Fruit fly (Drosophila melanogaster) whole organism, embryonic: ENCODE results near the gene Paics.

Experiments used
- Adf1 ChIP-seq: fragments of 200-800 bp; sonication (Bioruptor generic); IDR thresholded peaks from 2 replicates; pipeline ENCODE4 v1.3.6; 2022; ENCODE audit warnings: missing biosample characterization, missing genetic modification characterization
- CG10209 ChIP-seq: fragments of 200-800 bp; sonication (Bioruptor generic); optimal IDR thresholded peaks from 3 replicates; lab custom pipeline; 2017; ENCODE audit warnings: missing biosample characterization, mild to moderate bottlenecking, missing genetic modification characterization, missing genetic modification reagents
- CG1024 ChIP-seq: fragments of 200-800 bp; sonication (Bioruptor generic); IDR thresholded peaks from 2 replicates; pipeline ENCODE4 v1.3.6; 2022; ENCODE audit warnings: missing biosample characterization, missing genetic modification characterization
- CG10462 ChIP-seq: fragments of 200-800 bp; sonication (Bioruptor generic); optimal IDR thresholded peaks from 2 replicates; lab custom pipeline; 2016; ENCODE audit warnings: missing biosample characterization, missing genetic modification characterization
- CG12104 ChIP-seq: fragments of 200-800 bp; sonication (Bioruptor generic); optimal IDR thresholded peaks from 3 replicates; lab custom pipeline; 2016; ENCODE audit warnings: missing biosample characterization, missing genetic modification characterization
- CG12236 ChIP-seq: fragments of 200-800 bp; sonication (Bioruptor generic); optimal IDR thresholded peaks from 2 replicates; lab custom pipeline; 2016; ENCODE audit warnings: missing biosample characterization, missing genetic modification characterization
- CG15479 ChIP-seq: fragments of 200-800 bp; sonication (Bioruptor generic); optimal IDR thresholded peaks from 3 replicates; lab custom pipeline; 2019; ENCODE audit warnings: missing biosample characterization, mild to moderate bottlenecking, missing genetic modification characterization, moderate library complexity
- CG16813 ChIP-seq: fragments of 200-800 bp; sonication (Bioruptor generic); IDR thresholded peaks from 3 replicates; pipeline ENCODE4 v1.3.6; 2022; ENCODE audit warnings: missing biosample characterization, missing genetic modification characterization; ENCODE audit not compliant: partially characterized antibody
- CG17328 ChIP-seq: fragments of 200-800 bp; sonication (Bioruptor generic); IDR thresholded peaks from 2 replicates; pipeline ENCODE4 v1.3.6; 2022; ENCODE audit warnings: missing biosample characterization, missing genetic modification characterization
- CG1832 ChIP-seq: fragments of 200-800 bp; sonication (Bioruptor generic); optimal IDR thresholded peaks from 2 replicates; lab custom pipeline; 2017; ENCODE audit warnings: missing biosample characterization, mild to moderate bottlenecking, missing genetic modification characterization, inconsistent platforms
- CG18476 ChIP-seq: fragments of 200-800 bp; sonication (Bioruptor generic); optimal IDR thresholded peaks from 2 replicates; lab custom pipeline; 2016; ENCODE audit warnings: missing biosample characterization, mild to moderate bottlenecking, missing genetic modification characterization
- CG18599 ChIP-seq: fragments of 200-800 bp; sonication (Bioruptor generic); optimal IDR thresholded peaks from 3 replicates; lab custom pipeline; 2017; ENCODE audit warnings: missing biosample characterization, missing genetic modification characterization, mild to moderate bottlenecking, moderate library complexity, missing genetic modification reagents
- CG2120 ChIP-seq: fragments of 200-800 bp; sonication (Bioruptor generic); optimal IDR thresholded peaks from 3 replicates; lab custom pipeline; 2016; ENCODE audit warnings: missing biosample characterization, missing genetic modification characterization
- CG34224 ChIP-seq: fragments of 200-800 bp; sonication (Bioruptor generic); IDR thresholded peaks from 3 replicates; pipeline ENCODE4 v1.3.6; 2022; ENCODE audit warnings: missing biosample characterization, missing genetic modification characterization; ENCODE audit not compliant: partially characterized antibody
- CG42726 ChIP-seq: fragments of 200-800 bp; sonication (Bioruptor generic); IDR thresholded peaks from 2 replicates; pipeline ENCODE4 v1.3.6; 2022; ENCODE audit warnings: missing biosample characterization, missing genetic modification characterization; ENCODE audit not compliant: partially characterized antibody
- CG4707 ChIP-seq: fragments of 200-800 bp; sonication (Bioruptor generic); optimal IDR thresholded peaks from 2 replicates; lab custom pipeline; 2018; ENCODE audit warnings: missing biosample characterization, mild to moderate bottlenecking, missing genetic modification characterization, moderate library complexity
- CG6654 ChIP-seq: fragments of 200-800 bp; sonication (Bioruptor generic); optimal IDR thresholded peaks from 2 replicates; lab custom pipeline; 2017; ENCODE audit warnings: missing biosample characterization, mild to moderate bottlenecking, missing genetic modification characterization
- CG8089 ChIP-seq: fragments of 200-800 bp; sonication (Bioruptor generic); optimal IDR thresholded peaks from 3 replicates; lab custom pipeline; 2016; ENCODE audit warnings: missing biosample characterization, missing genetic modification characterization
- CG8290 ChIP-seq, 3 experiments: fragments of 200-800 bp; sonication (Bioruptor generic); optimal IDR thresholded peaks; 2 replicates each; lab custom pipeline; 2016 to 2019; ENCODE audit warnings: missing biosample characterization in 3 of 3, missing genetic modification characterization in 3 of 3, mild to moderate bottlenecking in 2 of 3, moderate library complexity in 1 of 3
- CTCF ChIP-seq: fragments of 200-800 bp; sonication (Bioruptor generic); optimal IDR thresholded peaks from 2 replicates; lab custom pipeline; 2017; ENCODE audit warnings: missing biosample characterization, mild to moderate bottlenecking, missing genetic modification characterization, moderate library complexity
- D ChIP-seq, 2 experiments: fragments of 200-800 bp in 1 of 2; fragments of >200 bp in 1 of 2; sonication (Bioruptor generic) in 1 of 2; optimal IDR thresholded peaks; 2 replicates in 1 of 2; 3 replicates in 1 of 2; lab custom pipeline; 2017; ENCODE audit warnings: mild to moderate bottlenecking in 1 of 2, missing biosample characterization in 1 of 2, missing genetic modification characterization in 1 of 2, missing genetic modification reagents in 1 of 2
- Deaf1 ChIP-seq: fragments of 200-800 bp; optimal IDR thresholded peaks from 3 replicates; lab custom pipeline; 2019; ENCODE audit warnings: missing biosample characterization, mild to moderate bottlenecking, missing genetic modification characterization, moderate library complexity
- Dfd ChIP-seq, 2 experiments: fragments of >200 bp; optimal IDR thresholded peaks; 2 replicates each; lab custom pipeline; 2017; ENCODE audit warnings: missing biosample characterization in 2 of 2, missing genetic modification characterization in 2 of 2
- Fer1 ChIP-seq: fragments of 200-800 bp; sonication (Bioruptor generic); optimal IDR thresholded peaks from 2 replicates; lab custom pipeline; 2017; ENCODE audit warnings: missing biosample characterization, mild to moderate bottlenecking, missing genetic modification characterization
- Hmr ChIP-seq: fragments of 200-800 bp; sonication (Bioruptor generic); optimal IDR thresholded peaks from 3 replicates; lab custom pipeline; 2017; ENCODE audit warnings: mild to moderate bottlenecking, missing biosample characterization, missing genetic modification reagents, missing genetic modification characterization
- Med ChIP-seq: fragments of 200-800 bp; sonication (Bioruptor generic); peaks from one replicate; lab custom pipeline; 2016; ENCODE audit warnings: missing biosample characterization, missing genetic modification characterization, mild to moderate bottlenecking, inconsistent platforms, moderate library complexity
- Nf-YC ChIP-seq: fragments of 200-800 bp; optimal IDR thresholded peaks from 3 replicates; lab custom pipeline; 2019; ENCODE audit warnings: missing biosample characterization, mild to moderate bottlenecking, missing genetic modification characterization, moderate library complexity
- Side ChIP-seq: fragments of 200-800 bp; sonication (Bioruptor generic); optimal IDR thresholded peaks from 2 replicates; lab custom pipeline; 2016; ENCODE audit warnings: missing biosample characterization, missing genetic modification characterization
- Taf1 ChIP-seq: fragments of 200-800 bp; sonication (Bioruptor generic); IDR thresholded peaks from 2 replicates; pipeline ENCODE4 v1.3.6; 2022; ENCODE audit warnings: missing biosample characterization, missing genetic modification characterization
- Tbp ChIP-seq: fragments of >200 bp; optimal IDR thresholded peaks from 2 replicates; lab custom pipeline; 2018; ENCODE audit warnings: missing biosample characterization, missing genetic modification characterization
- ap ChIP-seq: fragments of 200-800 bp; sonication (Bioruptor generic); IDR thresholded peaks from 2 replicates; pipeline ENCODE4 v1.3.6; 2022; ENCODE audit warnings: missing biosample characterization, missing genetic modification characterization
- da ChIP-seq: fragments of 200-800 bp; sonication (Bioruptor generic); optimal IDR thresholded peaks from 2 replicates; lab custom pipeline; 2016; ENCODE audit warnings: missing biosample characterization, missing genetic modification characterization
- dan ChIP-seq: fragments of 200-800 bp; sonication (Bioruptor generic); IDR thresholded peaks from 2 replicates; pipeline ENCODE4 v1.3.6; 2022; ENCODE audit warnings: missing biosample characterization, missing genetic modification characterization
- ewg ChIP-seq: fragments of 200-800 bp; sonication (Bioruptor generic); optimal IDR thresholded peaks from 3 replicates; lab custom pipeline; 2017; ENCODE audit warnings: mild to moderate bottlenecking, missing biosample characterization, missing genetic modification reagents, missing genetic modification characterization
- fd102C ChIP-seq: fragments of 200-800 bp; sonication (Bioruptor generic); optimal IDR thresholded peaks from 2 replicates; lab custom pipeline; 2018; ENCODE audit warnings: missing biosample characterization, mild to moderate bottlenecking, missing genetic modification characterization, moderate library complexity
- hbn ChIP-seq: fragments of 200-800 bp; sonication (Bioruptor generic); IDR thresholded peaks from 2 replicates; pipeline ENCODE4 v1.3.6; 2022; ENCODE audit warnings: missing biosample characterization, missing genetic modification characterization; ENCODE audit not compliant: partially characterized antibody
- ind ChIP-seq: fragments of 200-800 bp; sonication (Bioruptor generic); optimal IDR thresholded peaks from 3 replicates; lab custom pipeline; 2016; ENCODE audit warnings: missing biosample characterization, missing genetic modification characterization
- kah ChIP-seq: fragments of 200-800 bp; sonication (Bioruptor generic); optimal IDR thresholded peaks from 2 replicates; lab custom pipeline; 2018; ENCODE audit warnings: missing biosample characterization, mild to moderate bottlenecking, missing genetic modification characterization
- kni ChIP-seq: fragments of 200-800 bp; sonication (Bioruptor generic); optimal IDR thresholded peaks from 3 replicates; lab custom pipeline; 2017; ENCODE audit warnings: mild to moderate bottlenecking, missing biosample characterization, missing genetic modification reagents, missing genetic modification characterization
- lab ChIP-seq: fragments of 200-800 bp; sonication (Bioruptor generic); optimal IDR thresholded peaks from 3 replicates; lab custom pipeline; 2017; ENCODE audit warnings: missing biosample characterization, missing genetic modification characterization, mild to moderate bottlenecking, moderate library complexity, missing genetic modification reagents
- lbe ChIP-seq: fragments of 200-800 bp; sonication (Bioruptor generic); optimal IDR thresholded peaks from 2 replicates; lab custom pipeline; 2016; ENCODE audit warnings: missing biosample characterization, mild to moderate bottlenecking, missing genetic modification characterization
- pita ChIP-seq: fragments of 200-800 bp; sonication (Bioruptor generic); optimal IDR thresholded peaks from 2 replicates; lab custom pipeline; 2017; ENCODE audit warnings: missing biosample characterization, mild to moderate bottlenecking, missing genetic modification characterization
- slbo ChIP-seq: fragments of 200-800 bp; sonication (Bioruptor generic); IDR thresholded peaks from 2 replicates; pipeline ENCODE4 v1.3.6; 2022; ENCODE audit warnings: missing biosample characterization, missing genetic modification characterization
- slp2 ChIP-seq: fragments of 200-800 bp; sonication (Bioruptor generic); optimal IDR thresholded peaks from 2 replicates; lab custom pipeline; 2016; ENCODE audit warnings: missing biosample characterization, missing genetic modification characterization
- sug ChIP-seq: fragments of 200-800 bp; optimal IDR thresholded peaks from 2 replicates; lab custom pipeline; 2019; ENCODE audit warnings: missing biosample characterization, mild to moderate bottlenecking, missing genetic modification characterization, moderate library complexity

Paics gene

dm6 chrX:12760466-12761133 is at the start of gene Paics (continued):
- TF ChIP-seq CG15479 (GFP tag; lab: Kevin White, UChicago) (no peak), CG4707 (GFP tag; lab: Kevin White, UChicago) (no peak), D (optimal IDR thresholded peaks at IDR 0.05; lab: Kevin White, UChicago) (no peak), D (GFP tag; optimal IDR thresholded peaks at IDR 0.05; lab: Kevin White, UChicago) (no peak), CG8089 (no peak), Med (peak; percentile 83), CG12236 (no peak), ap (GFP tag; lab: Robert Waterston, UW) (no peak), hbn (GFP tag; lab: Robert Waterston, UW) (0 out of 2 replicates have a peak, but pooled peaks have one; percentile 19), CG16813 (GFP tag; lab: Robert Waterston, UW) (no peak), CG1024 (GFP tag; lab: Robert Waterston, UW) (0 out of 2 replicates have a peak, but pooled peaks have one; percentile 14), Nf-YC (tag; lab: Kevin White, UChicago) (peak; percentile 14), fd102C (no peak), da (GFP tag; lab: Kevin White, UChicago) (no peak), Fer1 (GFP tag; lab: Kevin White, UChicago) (no peak), CG10209 (GFP tag; lab: Kevin White, UChicago) (no peak), CG6654 (GFP tag; lab: Kevin White, UChicago) (no peak), CG34224 (GFP tag; lab: Robert Waterston, UW) (peak; percentile 12; the same call in 1 of the 3 replicates), CG12104 (GFP tag; lab: Kevin White, UChicago) (no peak), Tbp (GFP tag; lab: Kevin White, UChicago) (no peak), dan (no peak), Adf1 (GFP tag; lab: Robert Waterston, UW) (peak; percentile 41; the same call in 1 of the 2 replicates), CG2120 (peak; percentile 13), Side (GFP tag; lab: Kevin White, UChicago) (no peak), kni (no peak)

dm6 chrX:12801357-12801756 is 40.9 kb upstream of the Paics start, which contains the start of gene Nep6:
Gene Nep6 (plus strand): TSS chrX:12801661.
- no peak for TF ChIP-seq Dfd (GFP tag; optimal IDR thresholded peaks at IDR 0.05; lab: Kevin White, UChicago)
- no peak for TF ChIP-seq lbe
- TF ChIP-seq CG18476 (GFP tag; lab: Kevin White, UChicago): peak; percentile 24
- peak; percentile 32 for TF ChIP-seq sug (tag; lab: Kevin White, UChicago)
- no peak for TF ChIP-seq CG17328 (GFP tag; lab: Robert Waterston, UW)
- TF ChIP-seq CG1832 (GFP tag; lab: Kevin White, UChicago): no peak
- no peak for TF ChIP-seq CG16813 (GFP tag; lab: Robert Waterston, UW)
- TF ChIP-seq kni: no peak
- no peak for TF ChIP-seq Taf1 (GFP tag; lab: Robert Waterston, UW)

DNA sequence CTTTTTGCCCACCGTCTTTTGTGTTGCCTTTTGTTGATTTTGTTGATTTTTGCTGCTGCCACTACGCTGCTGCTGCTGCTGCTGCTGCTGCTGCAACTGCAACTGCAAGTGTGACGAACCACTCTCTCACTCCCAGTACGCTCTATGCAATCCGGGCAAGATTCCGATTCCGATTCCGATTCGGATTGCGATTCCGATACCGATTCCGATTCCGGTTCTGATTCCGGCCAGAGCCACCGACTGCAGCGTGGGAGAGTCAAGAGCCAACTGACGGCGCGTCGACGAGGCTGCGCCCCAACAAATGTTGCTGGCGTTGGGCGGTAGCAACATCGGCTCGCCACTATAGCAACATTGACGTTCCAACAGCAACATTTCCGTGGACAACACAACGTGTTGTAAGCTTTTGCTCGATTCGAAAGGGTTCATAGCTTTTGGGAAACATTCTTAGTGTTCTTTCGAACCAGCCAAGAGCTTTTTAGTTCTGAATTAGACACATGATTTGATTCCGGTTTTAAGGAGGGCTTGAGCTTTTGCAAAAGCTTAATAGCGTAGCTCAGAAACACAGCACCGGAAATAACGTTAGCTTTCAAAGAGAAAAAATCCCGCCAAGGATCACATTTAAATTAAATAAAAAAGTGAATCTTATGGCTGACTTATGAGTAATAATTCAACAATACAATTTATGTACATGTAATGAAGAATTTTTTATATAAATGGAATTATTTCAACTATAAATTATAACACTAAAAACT is 24.4 kb upstream of the Paics start, which contains the start of gene CG32647:
Gene CG32647, minus strand, starts transcription at position 269 of the 752 bp plus-strand sequence.
- TF ChIP-seq Med: peak; percentile 79
- TF ChIP-seq slbo (GFP tag; lab: Robert Waterston, UW): 0 out of 2 replicates have a peak, but pooled peaks have one; percentile 2
- TF ChIP-seq lab (GFP tag; lab: Kevin White, UChicago): peak; percentile 9
- no peak for TF ChIP-seq ind (GFP tag; lab: Kevin White, UChicago)
- no peak for TF ChIP-seq CG8290 (GFP tag; optimal IDR thresholded peaks at IDR 0.05; lab: Kevin White, UChicago)
- TF ChIP-seq CG8290 (tag; optimal IDR thresholded peaks at IDR 0.05; lab: Kevin White, UChicago): peak in 1 of 2 experiments; percentile 19
- TF ChIP-seq CG42726 (GFP tag; lab: Robert Waterston, UW): 0 out of 2 replicates have a peak, but pooled peaks have one; percentile 47
- peak; percentile 20 for TF ChIP-seq ewg (GFP tag; lab: Kevin White, UChicago)
- no peak for TF ChIP-seq CG10462 (GFP tag; lab: Kevin White, UChicago)
- TF ChIP-seq CTCF (GFP tag; lab: Kevin White, UChicago): peak; percentile 69
- peak; percentile 68 for TF ChIP-seq Deaf1 (tag; lab: Kevin White, UChicago)
- TF ChIP-seq CG18599 (GFP tag; lab: Kevin White, UChicago): peak; percentile 9
- no peak for TF ChIP-seq slp2 (GFP tag; lab: Kevin White, UChicago)
- TF ChIP-seq Hmr (GFP tag; lab: Kevin White, UChicago): peak; percentile 42
- peak; percentile 26 for TF ChIP-seq pita (GFP tag; lab: Kevin White, UChicago)
- TF ChIP-seq kah (GFP tag; lab: Kevin White, UChicago): no peak
